Worm (Caenorhabditis elegans): ENCODE data around the gene uaf-1.
A peak's percentile ranks its signal among the peaks of the same experiment; 100 is the strongest.

Gene uaf-1

ce11 chrIII:1080536-1080935 is 4.2 kb upstream of the uaf-1 start, which contains the start of the genes rab-18 and kbp-4 (continued):
- TF ChIP-seq aly-2 (tag; optimal IDR thresholded peaks at IDR 0.05) (peak; percentile 62), pqm-1 (tag; optimal IDR thresholded peaks at IDR 0.05) (no peak), alr-1 (tag; optimal IDR thresholded peaks at IDR 0.05; ENCODE audit: borderline replicate concordance) (no peak), C16A3.4 (tag; optimal IDR thresholded peaks at IDR 0.05) (peak; percentile 99), snu-23 (GFP tag; optimal IDR thresholded peaks at IDR 0.05) (peak; percentile 98), ztf-4 (tag; optimal IDR thresholded peaks at IDR 0.05) (peak; percentile 95), ces-1 (GFP tag; optimal IDR thresholded peaks at IDR 0.05) (no peak), snpc-4 (tag; optimal IDR thresholded peaks at IDR 0.05) (peak; percentile 88), lin-39 (tag; optimal IDR thresholded peaks at IDR 0.05) (peak; percentile 78), egl-27 (tag; optimal IDR thresholded peaks at IDR 0.05) (no peak), unc-86 (tag; optimal IDR thresholded peaks at IDR 0.05) (peak; percentile 94), mef-2 (tag; optimal IDR thresholded peaks at IDR 0.05) (peak; percentile 86), unc-30 (tag; optimal IDR thresholded peaks at IDR 0.05) (no peak), lsy-2 (tag; optimal IDR thresholded peaks at IDR 0.05) (peak; percentile 96 to 97), fkh-10 (GFP tag; optimal IDR thresholded peaks at IDR 0.05) (peak; percentile 60), lin-15B (tag; optimal IDR thresholded peaks at IDR 0.05) (peak; percentile 98), nhr-77 (tag; optimal IDR thresholded peaks at IDR 0.05) (peak; percentile 86), unc-130 (tag; optimal IDR thresholded peaks at IDR 0.05) (peak; percentile 97), hlh-4 (tag; optimal IDR thresholded peaks at IDR 0.05) (no peak), isw-1 (GFP tag; IDR thresholded peaks at IDR 0.05) (peak; percentile 90), nhr-71 (tag; optimal IDR thresholded peaks at IDR 0.05) (peak; percentile 97), mab-9 (GFP tag; IDR thresholded peaks at IDR 0.05) (peak; percentile 36; the same call in 1 of the 2 replicates), ceh-88 (GFP tag; IDR thresholded peaks at IDR 0.05) (peak; percentile 81), Y116A8C.19 (tag; optimal IDR thresholded peaks at IDR 0.05; ENCODE audit: borderline replicate concordance) (no peak), pag-3 (tag; optimal IDR thresholded peaks at IDR 0.05; ENCODE audit: borderline replicate concordance, insufficient read depth) (peak; percentile 68), grh-1 (GFP tag; IDR thresholded peaks at IDR 0.05) (peak; percentile 79), xbp-1 (tag; optimal IDR thresholded peaks at IDR 0.05) (peak; percentile 97), hpl-2 (GFP tag; optimal IDR thresholded peaks at IDR 0.05) (peak; percentile 62), efl-3 (GFP tag; optimal IDR thresholded peaks at IDR 0.05) (no peak), nhr-85 (tag) (peak; percentile 96), nhr-19 (GFP tag; conservative IDR thresholded peaks at IDR 0.05) (peak; percentile 94), zip-4 (GFP tag; optimal IDR thresholded peaks at IDR 0.05) (peak; percentile 48), nhr-12 (tag; optimal IDR thresholded peaks at IDR 0.05) (no peak), nhr-237 (tag; optimal IDR thresholded peaks at IDR 0.05) (peak; percentile 88), lin-35 (GFP tag; optimal IDR thresholded peaks at IDR 0.05) (peak; percentile 97 to 99), blmp-1 (tag; optimal IDR thresholded peaks at IDR 0.05) (peak; percentile 91), pax-3 (tag; optimal IDR thresholded peaks at IDR 0.05) (peak; percentile 79), nhr-28 (tag; optimal IDR thresholded peaks at IDR 0.05) (no peak), dpl-1 (GFP tag; optimal IDR thresholded peaks at IDR 0.05) (peak; percentile 97 to 98 (median 98)), sox-4 (tag; optimal IDR thresholded peaks at IDR 0.05) (no peak), lin-14 (GFP tag; optimal IDR thresholded peaks at IDR 0.05) (peak; percentile 97), hlh-17 (GFP tag; optimal IDR thresholded peaks at IDR 0.05; ENCODE audit: borderline replicate concordance) (no peak), unc-98 (GFP tag; IDR thresholded peaks at IDR 0.05) (peak; percentile 30; the same call in 1 of the 2 replicates), sup-37 (GFP tag; optimal IDR thresholded peaks at IDR 0.05) (peak; percentile 70), fos-1 (tag; optimal IDR thresholded peaks at IDR 0.05) (peak; percentile 86), elt-2 (tag; optimal IDR thresholded peaks at IDR 0.05) (peak; percentile 75), ama-1 (optimal IDR thresholded peaks at IDR 0.05) (peak; percentile 39), mep-1 (tag; optimal IDR thresholded peaks at IDR 0.05) (peak; percentile 98), ceh-63 (GFP tag; optimal IDR thresholded peaks at IDR 0.05) (no peak), dsc-1 (tag; optimal IDR thresholded peaks at IDR 0.05) (no peak), mdl-1 (tag; optimal IDR thresholded peaks at IDR 0.05) (peak in 1 of 2 experiments; percentile 97), rnt-1 (tag; optimal IDR thresholded peaks at IDR 0.05) (peak; percentile 92), fkh-8 (tag; optimal IDR thresholded peaks at IDR 0.05) (peak; percentile 96)
